Worm (Caenorhabditis elegans) whole organism, L4/young adult: ENCODE measurements around the gene fce-2.

ENCODE experiments used
- W03F9.2 ChIP-seq: fragments of 150-350 bp; optimal IDR thresholded peaks from 2 replicates; lab custom pipeline; 2014; ENCODE audit warnings: missing biosample characterization, missing genetic modification characterization
- him-1 ChIP-seq: sonication (generic microtip); optimal IDR thresholded peaks from 2 replicates; lab custom pipeline; 2016; ENCODE audit warnings: missing genotype, missing genetic modification reagents, missing genetic modification characterization, missing compliant biosample characterization

- TF ChIP-seq W03F9.2 (tag; lab: Kevin White, UChicago) = peak; percentile 37
- no peak for TF ChIP-seq him-1
Observed at ce11 chrV:20424229-20425182, 595 bp upstream of the fce-2 start.
